Worm (Caenorhabditis elegans): Measurements from ENCODE around the gene melo-3.

DNA sequence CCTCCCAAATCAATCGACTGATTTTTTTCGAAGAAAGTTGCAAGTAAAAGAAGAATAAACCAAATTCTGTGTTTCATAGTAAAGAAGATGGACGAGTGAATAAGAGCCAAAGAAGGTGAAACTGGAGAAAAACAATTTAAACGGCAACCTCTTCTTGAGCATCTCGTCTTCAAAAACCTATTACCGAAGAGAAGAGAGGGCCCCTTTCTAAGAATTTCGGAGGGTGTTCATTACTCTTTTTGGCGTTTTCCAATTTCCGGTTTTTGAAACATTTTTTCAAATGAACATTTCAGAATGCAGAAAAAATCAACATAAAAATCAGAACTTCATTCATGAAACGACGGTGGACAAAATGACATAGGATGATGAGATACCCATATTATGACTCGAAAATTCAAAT lies 25.1 kb downstream of the melo-3 start, which contains the start of gene nmr-2:
- no peak for TF ChIP-seq zag-1 (tag; optimal IDR thresholded peaks at IDR 0.05)
- no peak for TF ChIP-seq lin-39 (tag; optimal IDR thresholded peaks at IDR 0.05)
- TF ChIP-seq snpc-4 (tag; optimal IDR thresholded peaks at IDR 0.05), result no peak
- TF ChIP-seq aly-2 (tag; optimal IDR thresholded peaks at IDR 0.05), result no peak

All from whole organism, L3 larva.